Worm (Caenorhabditis elegans): ENCODE measurements around the gene phf-33.

phf-33 gene

ce11 chrX:13262195-13262594 lies 16.6 kb downstream of the phf-33 start, which contains the start of gene K09A11.1:
Gene K09A11.1, plus strand, starts transcription at chrX:13262495.
- TF ChIP-seq pes-1 (GFP tag; IDR thresholded peaks at IDR 0.05) = no peak
- no peak for TF ChIP-seq hmbx-1 (tag; optimal IDR thresholded peaks at IDR 0.05)
- TF ChIP-seq ceh-36 (tag; optimal IDR thresholded peaks at IDR 0.05) = no peak
- TF ChIP-seq tbx-11 (GFP tag; IDR thresholded peaks at IDR 0.05) = no peak
- TF ChIP-seq flt-1 (GFP tag; IDR thresholded peaks at IDR 0.05) = no peak
- TF ChIP-seq tbx-37 (GFP tag; conservative IDR thresholded peaks at IDR 0.05) = no peak
- no peak for TF ChIP-seq F13C5.2 (tag; optimal IDR thresholded peaks at IDR 0.05)
- no peak for TF ChIP-seq ets-7 (tag; optimal IDR thresholded peaks at IDR 0.05)
- no peak for TF ChIP-seq B0310.2 (tag; optimal IDR thresholded peaks at IDR 0.05)
- no peak for TF ChIP-seq ceh-13 (GFP tag; optimal IDR thresholded peaks at IDR 0.05)
- TF ChIP-seq sea-1 (GFP tag; conservative IDR thresholded peaks at IDR 0.05) = no peak
- no peak for TF ChIP-seq ama-1 (optimal IDR thresholded peaks at IDR 0.05)
- no peak for TF ChIP-seq hnd-1 (tag; optimal IDR thresholded peaks at IDR 0.05)
- TF ChIP-seq aly-1 (tag; optimal IDR thresholded peaks at IDR 0.05) = no peak
- TF ChIP-seq tra-4 (tag; optimal IDR thresholded peaks at IDR 0.05) = no peak
- no peak for TF ChIP-seq hmg-4 (GFP tag; optimal IDR thresholded peaks at IDR 0.05)

ce11 chrX:13261037-13261592 lies 17.7 kb downstream of the phf-33 start:
- TF ChIP-seq pes-1 (GFP tag; IDR thresholded peaks at IDR 0.05) = 0 out of 2 replicates have a peak, but pooled peaks have one; percentile 8

ce11 chrX:13257577-13257976 lies 21.2 kb downstream of the phf-33 start, which contains the start of gene K08H2.10:
Gene K08H2.10, plus strand, starts transcription at chrX:13257806.
- no peak for TF ChIP-seq flt-1 (GFP tag; IDR thresholded peaks at IDR 0.05)
- no peak for TF ChIP-seq tbx-11 (GFP tag; IDR thresholded peaks at IDR 0.05)
- TF ChIP-seq F13C5.2 (tag; optimal IDR thresholded peaks at IDR 0.05) = no peak
- TF ChIP-seq ets-7 (tag; optimal IDR thresholded peaks at IDR 0.05) = no peak
- no peak for TF ChIP-seq hmg-4 (GFP tag; optimal IDR thresholded peaks at IDR 0.05)

ce11 chrX:13251914-13252434 lies 26.8 kb downstream of the phf-33 start, which contains the start of gene nhr-32:
Gene nhr-32, plus strand, starts transcription at chrX:13251964.
- no peak for TF ChIP-seq flt-1 (GFP tag; IDR thresholded peaks at IDR 0.05)
- TF ChIP-seq pes-1 (GFP tag; IDR thresholded peaks at IDR 0.05) = no peak
- no peak for TF ChIP-seq tbx-37 (GFP tag; conservative IDR thresholded peaks at IDR 0.05)
- no peak for TF ChIP-seq ets-7 (tag; optimal IDR thresholded peaks at IDR 0.05)
- TF ChIP-seq sea-1 (GFP tag; conservative IDR thresholded peaks at IDR 0.05) = no peak
- no peak for TF ChIP-seq aly-1 (tag; optimal IDR thresholded peaks at IDR 0.05)
- TF ChIP-seq ceh-13 (GFP tag; optimal IDR thresholded peaks at IDR 0.05) = no peak
- TF ChIP-seq hnd-1 (tag; optimal IDR thresholded peaks at IDR 0.05) = no peak
- TF ChIP-seq B0310.2 (tag; optimal IDR thresholded peaks at IDR 0.05) = no peak
- no peak for TF ChIP-seq F13C5.2 (tag; optimal IDR thresholded peaks at IDR 0.05)
- no peak for TF ChIP-seq tra-4 (tag; optimal IDR thresholded peaks at IDR 0.05)

ce11 chrX:13251354-13251843 lies 27.4 kb downstream of the phf-33 start:
- TF ChIP-seq hmg-4 (GFP tag; optimal IDR thresholded peaks at IDR 0.05) = peak; percentile 70
- TF ChIP-seq scrt-1 (GFP tag; IDR thresholded peaks at IDR 0.05) = 0 out of 2 replicates have a peak, but pooled peaks have one; percentile 37
- no peak for TF ChIP-seq sea-1 (GFP tag; conservative IDR thresholded peaks at IDR 0.05)
- TF ChIP-seq tbx-37 (GFP tag; conservative IDR thresholded peaks at IDR 0.05) = 0 out of 2 replicates have a peak, but pooled peaks have one; percentile 35
- TF ChIP-seq ceh-36 (tag; optimal IDR thresholded peaks at IDR 0.05) = no peak
- no peak for TF ChIP-seq pes-1 (GFP tag; IDR thresholded peaks at IDR 0.05)
- TF ChIP-seq F13C5.2 (tag; optimal IDR thresholded peaks at IDR 0.05) = no peak
- peak; percentile 29; the same call in 1 of the 2 replicates for TF ChIP-seq flt-1 (GFP tag; IDR thresholded peaks at IDR 0.05)
- TF ChIP-seq tbx-11 (GFP tag; IDR thresholded peaks at IDR 0.05) = no peak
- TF ChIP-seq hnd-1 (tag; optimal IDR thresholded peaks at IDR 0.05) = no peak
- no peak for TF ChIP-seq B0310.2 (tag; optimal IDR thresholded peaks at IDR 0.05)

- TF ChIP-seq scrt-1 (GFP tag; IDR thresholded peaks at IDR 0.05) (no peak), ets-7 (tag; optimal IDR thresholded peaks at IDR 0.05) (no peak), aly-1 (tag; optimal IDR thresholded peaks at IDR 0.05) (no peak), pes-1 (GFP tag; IDR thresholded peaks at IDR 0.05) (no peak), tra-4 (tag; optimal IDR thresholded peaks at IDR 0.05) (no peak), B0310.2 (tag; optimal IDR thresholded peaks at IDR 0.05) (no peak), flt-1 (GFP tag; IDR thresholded peaks at IDR 0.05) (no peak), sea-1 (GFP tag; conservative IDR thresholded peaks at IDR 0.05) (no peak), hmbx-1 (tag; optimal IDR thresholded peaks at IDR 0.05) (no peak), tbx-11 (GFP tag; IDR thresholded peaks at IDR 0.05) (no peak), hmg-4 (GFP tag; optimal IDR thresholded peaks at IDR 0.05) (no peak), ceh-13 (GFP tag; optimal IDR thresholded peaks at IDR 0.05) (no peak), tbx-37 (GFP tag; conservative IDR thresholded peaks at IDR 0.05) (no peak)
Measured at ce11 chrX:13250163-13250562, 28.6 kb downstream of the phf-33 start.

- TF ChIP-seq tbx-11 (GFP tag; IDR thresholded peaks at IDR 0.05) (no peak), hmbx-1 (tag; optimal IDR thresholded peaks at IDR 0.05) (no peak), scrt-1 (GFP tag; IDR thresholded peaks at IDR 0.05) (no peak), ets-7 (tag; optimal IDR thresholded peaks at IDR 0.05) (no peak)
Measured at ce11 chrX:13249102-13249501, 29.7 kb downstream of the phf-33 start.

- TF ChIP-seq B0310.2 (tag; optimal IDR thresholded peaks at IDR 0.05) = no peak
- no peak for TF ChIP-seq tbx-37 (GFP tag; conservative IDR thresholded peaks at IDR 0.05)
- TF ChIP-seq hmbx-1 (tag; optimal IDR thresholded peaks at IDR 0.05) = no peak
- TF ChIP-seq pes-1 (GFP tag; IDR thresholded peaks at IDR 0.05) = no peak
- no peak for TF ChIP-seq ama-1 (optimal IDR thresholded peaks at IDR 0.05)
- no peak for TF ChIP-seq ets-7 (tag; optimal IDR thresholded peaks at IDR 0.05)
- no peak for TF ChIP-seq scrt-1 (GFP tag; IDR thresholded peaks at IDR 0.05)
- no peak for TF ChIP-seq hmg-4 (GFP tag; optimal IDR thresholded peaks at IDR 0.05)
- no peak for TF ChIP-seq sea-1 (GFP tag; conservative IDR thresholded peaks at IDR 0.05)
- no peak for TF ChIP-seq hnd-1 (tag; optimal IDR thresholded peaks at IDR 0.05)
- no peak for TF ChIP-seq tbx-11 (GFP tag; IDR thresholded peaks at IDR 0.05)
- TF ChIP-seq ceh-13 (GFP tag; optimal IDR thresholded peaks at IDR 0.05) = no peak
- TF ChIP-seq flt-1 (GFP tag; IDR thresholded peaks at IDR 0.05) = no peak
- no peak for TF ChIP-seq aly-1 (tag; optimal IDR thresholded peaks at IDR 0.05)
- TF ChIP-seq ceh-36 (tag; optimal IDR thresholded peaks at IDR 0.05) = no peak
- TF ChIP-seq F13C5.2 (tag; optimal IDR thresholded peaks at IDR 0.05) = no peak
- TF ChIP-seq tra-4 (tag; optimal IDR thresholded peaks at IDR 0.05) = no peak
Measured at ce11 chrX:13248265-13248664, 30.5 kb downstream of the phf-33 start, which contains the start of gene K08H2.7. Gene K08H2.7, minus strand, starts transcription at chrX:13248437.
